Worm (Caenorhabditis elegans): ENCODE data around the gene T02B11.8.

DNA sequence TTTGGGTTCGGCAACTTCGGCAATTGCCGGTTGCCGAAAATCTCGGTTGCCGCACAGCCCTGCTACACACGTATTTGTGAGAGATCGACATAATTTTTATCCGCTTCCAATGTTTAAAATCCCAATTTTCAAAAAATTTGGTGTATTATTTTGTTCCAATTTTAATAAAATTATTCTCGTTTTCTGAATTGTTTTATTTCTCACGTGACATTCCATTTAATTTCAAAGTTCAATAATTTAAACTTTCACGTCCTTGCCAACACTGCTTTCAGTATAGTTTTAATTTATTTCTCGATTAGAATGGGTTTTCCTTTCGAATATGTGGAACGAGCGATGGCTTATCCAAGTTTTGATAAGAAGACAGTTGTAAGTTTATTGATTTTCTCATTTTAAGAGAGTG lies 21.9 kb downstream of the T02B11.8 start, which contains the start of gene K09C6.2:
- TF ChIP-seq ama-1 (optimal IDR thresholded peaks at IDR 0.05) (no peak), pes-1 (GFP tag; IDR thresholded peaks at IDR 0.05) (no peak), hmg-4 (GFP tag; optimal IDR thresholded peaks at IDR 0.05) (no peak), aly-1 (tag; optimal IDR thresholded peaks at IDR 0.05) (no peak), tra-4 (tag; optimal IDR thresholded peaks at IDR 0.05) (no peak), flt-1 (GFP tag; IDR thresholded peaks at IDR 0.05) (no peak), scrt-1 (GFP tag; IDR thresholded peaks at IDR 0.05) (no peak), hmbx-1 (tag; optimal IDR thresholded peaks at IDR 0.05) (no peak), tbx-37 (GFP tag; conservative IDR thresholded peaks at IDR 0.05) (no peak), ceh-36 (tag; optimal IDR thresholded peaks at IDR 0.05) (no peak), B0310.2 (tag; optimal IDR thresholded peaks at IDR 0.05) (no peak)

Data from whole organism, early embryonic.